Worm (Caenorhabditis elegans) whole organism, early embryonic: ENCODE results near the gene srbc-8.

ENCODE experiments used
- B0310.2 ChIP-seq: sonication (generic microtip); optimal IDR thresholded peaks from 2 replicates; lab custom pipeline; 2016; ENCODE audit warnings: mild to moderate bottlenecking, missing genetic modification characterization, missing compliant biosample characterization
- F13C5.2 ChIP-seq: sonication (generic microtip); optimal IDR thresholded peaks from 2 replicates; lab custom pipeline; 2017; ENCODE audit warnings: mild to moderate bottlenecking, missing genetic modification characterization, inconsistent platforms, missing compliant biosample characterization
- ama-1 ChIP-seq: fragments of 150-350 bp; optimal IDR thresholded peaks from 2 replicates; lab custom pipeline; 2014
- ceh-13 ChIP-seq: fragments of 200-800 bp; sonication (Bioruptor generic); optimal IDR thresholded peaks from 2 replicates; lab custom pipeline; 2018; ENCODE audit warnings: mild to moderate bottlenecking, missing genetic modification characterization, missing compliant biosample characterization
- flt-1 ChIP-seq: fragments of 200-800 bp; sonication (Bioruptor generic); IDR thresholded peaks from 2 replicates; pipeline ENCODE4 v1.3.6; 2022; ENCODE audit warnings: missing genetic modification characterization, missing compliant biosample characterization
- hmbx-1 ChIP-seq: sonication (generic microtip); optimal IDR thresholded peaks from 2 replicates; lab custom pipeline; 2016; ENCODE audit warnings: mild to moderate bottlenecking, missing genetic modification characterization, missing compliant biosample characterization
- hnd-1 ChIP-seq: sonication (generic microtip); optimal IDR thresholded peaks from 2 replicates; lab custom pipeline; 2016; ENCODE audit warnings: missing genetic modification characterization, missing compliant biosample characterization
- sea-1 ChIP-seq: fragments of 200-800 bp; sonication (Bioruptor generic); conservative IDR thresholded peaks from 2 replicates; pipeline ENCODE4 v1.3.6; 2022; ENCODE audit warnings: missing genetic modification characterization, missing compliant biosample characterization
- tbx-11 ChIP-seq: fragments of 200-800 bp; sonication (Bioruptor generic); IDR thresholded peaks from 2 replicates; pipeline ENCODE4 v1.3.6; 2022; ENCODE audit warnings: missing genetic modification characterization, missing compliant biosample characterization
- tbx-37 ChIP-seq: fragments of 200-800 bp; sonication (Bioruptor generic); conservative IDR thresholded peaks from 2 replicates; pipeline ENCODE4 v1.3.6; 2022; ENCODE audit warnings: missing genetic modification reagents, missing genetic modification characterization, missing compliant biosample characterization
- tra-4 ChIP-seq: sonication (generic microtip); optimal IDR thresholded peaks from 2 replicates; lab custom pipeline; 2017; ENCODE audit warnings: missing genetic modification characterization, missing compliant biosample characterization

ce11 chrV:7435376-7436204 lies 49.3 kb downstream of the srbc-8 start, which contains the start of the genes ddo-2 and F25E5.8:
- no peak for TF ChIP-seq B0310.2 (tag; lab: Kevin White, UChicago)
- TF ChIP-seq ceh-13 (GFP tag; lab: Kevin White, UChicago): no peak
- TF ChIP-seq sea-1 (GFP tag; lab: Robert Waterston, UW): no peak
- no peak for TF ChIP-seq tbx-37
- TF ChIP-seq tbx-11 (GFP tag; lab: Robert Waterston, UW): no peak
- no peak for TF ChIP-seq ama-1 (lab: Kevin White, UChicago)
- TF ChIP-seq hnd-1 (tag; lab: Kevin White, UChicago): no peak
- no peak for TF ChIP-seq hmbx-1
- TF ChIP-seq flt-1: no peak
- no peak for TF ChIP-seq F13C5.2
- no peak for TF ChIP-seq tra-4 (tag; lab: Kevin White, UChicago)
